Fruit fly (Drosophila melanogaster) Kc167 (cell line): ENCODE data around the gene Tom70.

ENCODE experiments used
- Myc ChIP-seq: fragments of >200 bp; optimal IDR thresholded peaks from 2 replicates; lab custom pipeline; 2017; ENCODE audit warnings: missing external identifiers
- Sin3A ChIP-seq: fragments of >200 bp; optimal IDR thresholded peaks from 2 replicates; lab custom pipeline; 2018; ENCODE audit warnings: missing external identifiers
- h ChIP-seq: fragments of >200 bp; optimal IDR thresholded peaks from 3 replicates; lab custom pipeline; 2018; ENCODE audit warnings: missing external identifiers
- insv ChIP-seq: fragments of >200 bp; optimal IDR thresholded peaks from 3 replicates; lab custom pipeline; 2018; ENCODE audit warnings: missing external identifiers
- psq ChIP-seq: fragments of >200 bp; optimal IDR thresholded peaks from 2 replicates; lab custom pipeline; 2017; ENCODE audit warnings: missing external identifiers
- ttk ChIP-seq: sonication (Bioruptor generic); optimal IDR thresholded peaks from 2 replicates; lab custom pipeline; 2017; ENCODE audit warnings: missing external identifiers

The Tom70 gene

dm6 chr2L:12011682-12012655 lies 26.3 kb downstream of the Tom70 start:
- TF ChIP-seq psq (lab: Kevin White, UChicago) (no peak), insv (no peak), h (lab: Kevin White, UChicago) (no peak), Myc (lab: Kevin White, UChicago) (no peak), Sin3A (lab: Kevin White, UChicago) (no peak), ttk (no peak)

DNA sequence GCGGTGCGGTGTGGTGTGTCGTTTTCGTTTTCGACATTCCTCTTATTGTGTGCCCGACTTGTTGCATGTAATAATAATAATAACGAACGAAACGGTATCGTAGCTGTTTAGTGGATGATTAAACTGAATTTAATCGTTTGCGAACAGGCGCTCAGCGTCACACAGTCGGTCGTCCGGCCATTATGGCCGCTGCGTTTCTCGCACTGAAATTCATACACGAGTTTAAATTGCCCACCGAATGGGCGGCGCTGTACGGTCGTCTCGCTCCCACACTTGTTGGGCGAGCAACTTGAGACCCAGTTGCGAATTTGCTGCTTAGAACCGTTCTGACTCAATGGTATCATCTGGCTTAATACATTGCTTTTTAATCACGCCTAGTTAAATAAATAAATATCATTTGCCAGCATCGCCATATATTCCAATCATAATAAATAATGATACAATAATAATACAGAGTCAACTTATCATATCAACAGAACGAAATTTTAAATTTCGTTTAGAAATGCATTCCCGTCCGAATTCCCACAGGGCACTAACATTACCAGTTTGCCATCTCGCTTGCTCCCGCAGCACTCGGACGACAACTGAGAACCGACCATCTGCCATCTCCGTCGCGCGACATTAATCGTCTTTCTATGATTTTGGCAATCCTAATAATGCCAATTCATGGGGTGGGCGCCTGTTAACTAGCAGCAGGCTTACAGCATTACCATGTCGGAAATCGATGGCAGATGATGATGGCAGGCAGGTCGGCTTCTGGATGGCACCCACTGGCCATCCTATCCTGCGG lies 27.2 kb downstream of the Tom70 start:
- TF ChIP-seq psq (lab: Kevin White, UChicago), result no peak
- TF ChIP-seq ttk, result no peak
- TF ChIP-seq Sin3A (lab: Kevin White, UChicago), result no peak
- TF ChIP-seq Myc (lab: Kevin White, UChicago), result no peak
- no peak for TF ChIP-seq h (lab: Kevin White, UChicago)
- no peak for TF ChIP-seq insv

DNA sequence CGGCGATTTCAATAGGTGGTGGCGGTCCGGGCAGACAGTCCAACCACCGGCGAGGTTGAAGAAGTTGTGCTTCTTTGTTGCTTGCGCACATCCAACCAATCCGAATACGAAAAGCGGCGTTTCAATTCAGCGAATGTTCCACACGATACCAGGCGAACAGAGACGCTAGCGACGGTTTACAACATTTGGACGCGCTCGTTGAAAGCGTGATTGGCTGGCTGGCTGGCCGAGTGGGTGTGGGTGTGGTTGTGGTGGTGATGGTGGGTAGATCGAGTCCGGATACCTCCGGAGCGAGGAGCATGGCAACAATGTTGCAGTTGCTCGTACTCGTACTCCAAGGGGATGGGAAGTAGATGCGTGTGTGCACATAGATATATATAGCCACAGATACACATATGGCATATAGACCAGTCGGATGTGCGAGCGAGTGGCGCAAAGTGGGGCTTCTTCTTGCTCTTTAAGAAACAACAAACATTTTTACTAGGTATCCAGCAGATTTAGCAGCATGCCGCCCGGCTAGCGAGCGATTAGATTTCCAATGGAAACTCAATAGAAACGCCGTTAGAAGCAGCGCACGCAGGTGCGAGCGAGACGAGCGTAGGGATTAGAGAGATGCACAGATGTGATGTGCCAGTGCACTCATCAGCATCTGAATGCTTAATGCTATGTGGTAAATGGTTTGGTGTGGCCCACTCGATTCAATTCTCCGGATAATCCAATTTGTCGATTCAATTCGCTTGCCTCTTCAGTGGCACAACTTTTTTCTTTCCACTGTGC lies 28.0 kb downstream of the Tom70 start:
- TF ChIP-seq Sin3A (lab: Kevin White, UChicago), result no peak
- no peak for TF ChIP-seq ttk
- TF ChIP-seq insv, result no peak
- no peak for TF ChIP-seq h (lab: Kevin White, UChicago)
- no peak for TF ChIP-seq psq (lab: Kevin White, UChicago)
- TF ChIP-seq Myc (lab: Kevin White, UChicago), result no peak

DNA sequence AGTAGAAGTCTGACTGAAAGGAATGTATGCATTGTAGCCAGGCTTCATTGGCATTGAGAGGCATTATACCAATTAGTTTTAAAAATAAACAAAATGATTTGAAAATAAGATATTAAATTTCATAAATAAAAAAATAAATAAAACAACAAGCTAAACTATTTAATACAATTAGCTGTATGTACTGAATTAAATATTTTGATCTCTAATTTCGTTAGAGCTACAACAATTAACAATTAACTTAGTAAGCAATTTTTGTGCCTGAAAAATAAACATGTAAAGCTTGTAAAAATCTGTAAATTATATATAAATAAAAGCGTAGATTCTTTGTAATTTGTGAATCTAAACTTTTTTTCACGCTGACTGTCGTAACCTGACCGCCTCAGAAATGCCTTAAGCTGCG lies 30.5 kb downstream of the Tom70 start, which contains the start of gene Rh5:
TSS of gene Rh5 (plus strand) at position 301 of the 400 bp plus-strand sequence.
- no peak for TF ChIP-seq psq (lab: Kevin White, UChicago)
- TF ChIP-seq ttk, result no peak
- TF ChIP-seq h (lab: Kevin White, UChicago), result no peak
- no peak for TF ChIP-seq insv
- TF ChIP-seq Sin3A (lab: Kevin White, UChicago), result no peak
- no peak for TF ChIP-seq Myc (lab: Kevin White, UChicago)

DNA sequence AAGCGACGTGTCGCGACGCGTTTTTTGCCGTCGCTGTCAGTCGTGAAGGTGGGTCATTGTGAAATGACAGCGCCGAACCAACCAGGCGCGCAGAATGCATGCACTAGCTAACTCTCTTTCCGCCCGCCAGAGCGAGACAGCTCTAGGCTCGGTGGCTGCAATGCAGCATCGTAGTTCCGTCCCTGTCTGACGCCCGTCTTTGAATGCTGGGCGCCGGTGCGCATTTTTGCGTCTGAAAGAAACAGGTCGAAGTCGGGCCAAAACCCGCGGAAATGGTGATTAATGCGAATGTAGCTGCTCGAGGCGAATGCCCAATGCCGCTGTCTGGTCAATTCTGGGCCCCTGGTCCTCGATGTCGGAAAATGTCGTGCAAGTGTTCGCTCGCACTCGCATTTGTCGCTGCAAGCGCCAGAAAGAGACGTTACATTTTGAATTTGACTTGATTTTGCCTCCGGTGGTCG lies 30.9 kb downstream of the Tom70 start:
- no peak for TF ChIP-seq h (lab: Kevin White, UChicago)

- TF ChIP-seq Sin3A (lab: Kevin White, UChicago), result no peak
- no peak for TF ChIP-seq ttk
- no peak for TF ChIP-seq h (lab: Kevin White, UChicago)
- TF ChIP-seq Myc (lab: Kevin White, UChicago), result no peak
- no peak for TF ChIP-seq psq (lab: Kevin White, UChicago)
- no peak for TF ChIP-seq insv
Measured at dm6 chr2L:12006397-12007330, 31.6 kb downstream of the Tom70 start.

DNA sequence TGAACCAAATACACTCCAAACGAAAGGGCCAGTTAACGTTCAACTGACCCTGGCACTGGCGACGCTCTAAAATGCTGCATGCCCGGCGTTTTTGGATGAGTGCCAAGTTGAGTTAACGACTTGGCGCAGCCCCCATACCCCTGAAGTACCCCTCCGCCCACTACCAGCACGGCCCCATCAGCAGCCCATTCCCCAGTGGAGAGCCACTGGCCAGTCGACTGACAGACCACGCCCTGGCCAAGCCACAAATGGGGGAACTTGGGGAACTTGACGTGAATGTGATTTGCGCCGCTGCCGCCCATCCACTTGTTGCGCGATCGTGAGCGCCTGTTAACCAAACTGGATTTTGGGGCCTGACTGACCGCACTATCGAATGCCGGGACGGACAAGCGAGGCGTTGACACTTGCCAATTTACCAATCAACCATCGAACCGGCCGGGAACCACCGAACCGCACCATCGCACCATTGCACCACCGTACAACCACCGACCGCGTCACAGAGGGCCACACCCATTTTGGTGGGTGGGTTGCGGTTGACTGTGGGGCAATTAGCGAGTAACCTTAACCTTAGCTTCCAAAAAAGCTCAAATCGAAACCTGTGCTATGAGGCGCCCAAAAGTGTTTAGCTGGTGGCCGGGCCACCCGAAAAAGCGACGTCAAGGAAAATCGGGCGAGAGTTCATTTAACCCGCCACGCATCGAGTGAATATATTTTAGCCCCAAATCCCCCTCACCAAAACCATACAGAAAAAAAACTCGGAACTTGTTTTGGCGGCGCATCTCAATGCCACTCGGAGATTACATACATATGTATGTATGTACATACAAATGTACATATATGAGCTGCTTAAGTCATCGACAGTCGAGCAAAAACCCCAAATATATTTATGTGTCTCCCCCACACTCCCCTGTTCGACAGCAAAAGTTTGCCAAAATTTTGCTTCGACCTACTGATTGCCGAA lies 32.6 kb downstream of the Tom70 start:
- TF ChIP-seq h (lab: Kevin White, UChicago) (no peak), psq (lab: Kevin White, UChicago) (no peak), Myc (lab: Kevin White, UChicago) (no peak), ttk (no peak), insv (no peak), Sin3A (lab: Kevin White, UChicago) (no peak)

DNA sequence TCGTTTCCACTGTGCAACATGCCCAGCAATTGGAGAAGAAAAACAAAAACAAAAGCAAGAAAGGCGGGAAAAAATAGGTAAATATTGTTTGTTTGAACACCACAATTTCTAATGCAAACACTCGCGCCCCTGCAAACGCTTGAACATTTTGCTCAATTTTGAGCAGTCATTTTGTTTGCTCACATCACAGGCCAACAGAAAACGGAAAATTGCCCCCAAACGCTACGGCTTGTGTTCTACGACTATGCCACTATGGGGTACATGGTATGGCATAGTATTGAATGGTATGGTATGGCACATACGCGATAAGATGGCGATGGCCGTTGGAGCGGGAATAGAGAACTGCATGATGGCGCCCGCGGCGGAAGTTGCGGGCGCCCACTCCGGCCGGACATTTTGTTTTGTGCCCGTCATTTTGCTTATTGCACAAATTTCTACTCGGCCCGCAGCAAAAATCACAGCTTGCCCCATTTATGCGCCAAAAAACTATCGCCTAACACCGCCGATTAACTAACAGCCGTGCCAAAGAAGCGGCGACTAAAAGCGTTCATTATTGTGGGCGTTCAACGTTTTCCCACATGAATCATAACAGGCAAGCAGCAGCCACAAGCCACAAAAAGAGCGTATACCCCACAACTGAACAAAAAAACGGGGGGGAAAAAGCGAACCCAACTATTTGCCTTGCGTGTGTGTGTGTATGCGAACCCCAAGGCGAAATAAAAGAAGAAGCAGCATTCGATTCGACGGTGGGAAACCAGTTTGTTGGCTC lies 33.9 kb downstream of the Tom70 start:
- TF ChIP-seq ttk (no peak), Sin3A (lab: Kevin White, UChicago) (no peak), Myc (lab: Kevin White, UChicago) (no peak), h (lab: Kevin White, UChicago) (no peak), insv (no peak), psq (lab: Kevin White, UChicago) (no peak)

DNA sequence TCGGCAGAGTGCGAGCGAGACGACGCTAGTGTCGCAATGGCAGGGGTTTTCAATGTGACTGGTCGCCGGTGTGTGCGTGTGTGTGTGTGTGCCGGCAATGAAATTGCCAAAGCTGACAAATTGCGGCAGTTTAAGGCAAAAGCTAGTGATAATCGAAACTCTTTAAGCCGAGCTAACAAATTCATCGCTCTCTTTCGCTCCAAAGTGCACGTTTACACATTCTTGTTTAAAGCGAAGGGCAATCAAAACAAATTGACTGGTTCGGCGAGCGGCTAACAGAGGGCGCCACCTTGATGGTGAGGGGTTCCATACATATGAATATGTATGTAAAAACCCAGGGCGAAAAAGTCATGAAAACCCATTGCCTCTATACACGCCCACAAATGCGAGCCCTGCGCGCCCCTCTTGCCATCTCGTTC lies 34.5 kb downstream of the Tom70 start:
- no peak for TF ChIP-seq h (lab: Kevin White, UChicago)
- TF ChIP-seq psq (lab: Kevin White, UChicago), result no peak
- no peak for TF ChIP-seq insv
- TF ChIP-seq ttk, result no peak
- TF ChIP-seq Sin3A (lab: Kevin White, UChicago), result no peak
